Worm (Caenorhabditis elegans) whole organism, L2 larva: ENCODE measurements around the gene C36E8.4.
A peak's percentile ranks its signal among the peaks of the same experiment; 100 is the strongest.

Experiments used
- C34F6.9 ChIP-seq: fragments of 150-350 bp; optimal IDR thresholded peaks from 2 replicates; lab custom pipeline; 2014; ENCODE audit warnings: missing biosample characterization, missing genetic modification characterization
- F13H6.1 ChIP-seq: sonication (generic microtip); optimal IDR thresholded peaks from 2 replicates; lab custom pipeline; 2016; ENCODE audit warnings: missing genetic modification characterization, missing compliant biosample characterization
- R02D3.7 ChIP-seq: fragments of 150-350 bp; optimal IDR thresholded peaks from 2 replicates; lab custom pipeline; 2014; ENCODE audit warnings: missing biosample characterization, missing genetic modification characterization
- Y55F3AM.14 ChIP-seq: fragments of 200-800 bp; sonication (Bioruptor generic); optimal IDR thresholded peaks from 2 replicates; lab custom pipeline; 2018; ENCODE audit warnings: mild to moderate bottlenecking, missing genetic modification characterization, missing compliant biosample characterization
- ama-1 ChIP-seq: fragments of 150-350 bp; optimal IDR thresholded peaks from 2 replicates; lab custom pipeline; 2018; ENCODE audit warnings: inconsistent platforms
- ceh-16 ChIP-seq: fragments of 150-350 bp; optimal IDR thresholded peaks from 2 replicates; lab custom pipeline; 2014; ENCODE audit warnings: missing biosample characterization, missing genetic modification characterization
- ceh-82 ChIP-seq: fragments of 150-350 bp; optimal IDR thresholded peaks from 2 replicates; lab custom pipeline; 2014; ENCODE audit warnings: missing biosample characterization, missing genetic modification characterization
- crh-2 ChIP-seq: sonication (generic microtip); optimal IDR thresholded peaks from 2 replicates; lab custom pipeline; 2017; ENCODE audit warnings: missing biosample characterization, missing genetic modification characterization
- dmd-4 ChIP-seq: sonication (generic microtip); optimal IDR thresholded peaks from 2 replicates; lab custom pipeline; 2017; ENCODE audit warnings: missing biosample characterization, missing genetic modification characterization
- egl-27 ChIP-seq: sonication (generic microtip); optimal IDR thresholded peaks from 3 replicates; lab custom pipeline; 2017; ENCODE audit warnings: missing biosample characterization, missing genetic modification reagents, missing genetic modification characterization
- fos-1 ChIP-seq: fragments of 150-350 bp; optimal IDR thresholded peaks from 2 replicates; lab custom pipeline; 2014; ENCODE audit warnings: missing biosample characterization, missing genetic modification characterization
- gmeb-1 ChIP-seq: fragments of 150-350 bp; optimal IDR thresholded peaks from 2 replicates; lab custom pipeline; 2014; ENCODE audit warnings: missing biosample characterization, missing genetic modification characterization
- lin-11 ChIP-seq: fragments of 150-350 bp; sonication (generic microtip); optimal IDR thresholded peaks from 2 replicates; lab custom pipeline; 2014; ENCODE audit warnings: missing biosample characterization, missing genetic modification characterization, inconsistent platforms, mixed read lengths
- lin-13 ChIP-seq: fragments of 150-350 bp; optimal IDR thresholded peaks from 2 replicates; lab custom pipeline; 2014; ENCODE audit warnings: missing biosample characterization, missing genetic modification reagents, missing genetic modification characterization
- lin-39 ChIP-seq: fragments of 150-350 bp; optimal IDR thresholded peaks from 2 replicates; lab custom pipeline; 2014; ENCODE audit warnings: missing biosample characterization, missing genetic modification reagents, missing genetic modification characterization
- lsy-2 ChIP-seq, 2 experiments: fragments of 150-350 bp in 1 of 2; sonication (generic microtip) in 1 of 2; optimal IDR thresholded peaks; 2 replicates each; lab custom pipeline; 2014 to 2017; ENCODE audit warnings: missing biosample characterization in 2 of 2, missing genetic modification characterization in 2 of 2
- mab-5 ChIP-seq: fragments of 150-350 bp; optimal IDR thresholded peaks from 2 replicates; lab custom pipeline; 2014; ENCODE audit warnings: missing biosample characterization, missing genetic modification characterization
- mbf-1 ChIP-seq: sonication (generic microtip); optimal IDR thresholded peaks from 2 replicates; lab custom pipeline; 2017; ENCODE audit warnings: missing biosample characterization, missing genetic modification characterization
- mdl-1 ChIP-seq, 2 experiments: fragments of 150-350 bp in 1 of 2; sonication (generic microtip) in 1 of 2; optimal IDR thresholded peaks; 2 replicates each; lab custom pipeline; 2017; ENCODE audit warnings: missing biosample characterization in 2 of 2, missing genetic modification characterization in 2 of 2
- nhr-11 ChIP-seq: fragments of 150-350 bp; optimal IDR thresholded peaks from 2 replicates; lab custom pipeline; 2014; ENCODE audit warnings: missing biosample characterization, missing genetic modification characterization
- nhr-129 ChIP-seq: fragments of 150-350 bp; optimal IDR thresholded peaks from 2 replicates; lab custom pipeline; 2014; ENCODE audit warnings: missing biosample characterization, missing genetic modification characterization
- nhr-21 ChIP-seq: fragments of 150-350 bp; optimal IDR thresholded peaks from 2 replicates; lab custom pipeline; 2014; ENCODE audit warnings: missing biosample characterization, missing genetic modification characterization
- nhr-237 ChIP-seq: fragments of 150-350 bp; optimal IDR thresholded peaks from 2 replicates; lab custom pipeline; 2014; ENCODE audit warnings: missing biosample characterization, missing genetic modification characterization
- nhr-25 ChIP-seq: fragments of 150-350 bp; sonication (generic microtip); optimal IDR thresholded peaks from 3 replicates; lab custom pipeline; 2014; ENCODE audit warnings: missing biosample characterization, missing genetic modification characterization
- nhr-6 ChIP-seq: fragments of 150-350 bp; optimal IDR thresholded peaks from 2 replicates; lab custom pipeline; 2014; ENCODE audit warnings: missing biosample characterization, missing genetic modification characterization
- nhr-77 ChIP-seq: fragments of 150-350 bp; optimal IDR thresholded peaks from 2 replicates; lab custom pipeline; 2014; ENCODE audit warnings: missing biosample characterization, missing genetic modification characterization
- peb-1 ChIP-seq: fragments of 150-350 bp; optimal IDR thresholded peaks from 2 replicates; lab custom pipeline; 2014; ENCODE audit warnings: missing biosample characterization, missing genetic modification characterization
- sem-4 ChIP-seq: fragments of 150-350 bp; optimal IDR thresholded peaks from 2 replicates; lab custom pipeline; 2014; ENCODE audit warnings: missing biosample characterization, missing genetic modification reagents, missing genetic modification characterization
- sma-3 ChIP-seq: sonication (generic microtip); optimal IDR thresholded peaks from 2 replicates; lab custom pipeline; 2016; ENCODE audit warnings: missing genetic modification reagents, missing genetic modification characterization, missing compliant biosample characterization
- sma-9 ChIP-seq, 2 experiments: fragments of 150-350 bp in 1 of 2; sonication (generic microtip) in 1 of 2; optimal IDR thresholded peaks; 2 replicates each; lab custom pipeline; 2014 to 2016; ENCODE audit warnings: missing genetic modification characterization in 2 of 2, mild to moderate bottlenecking in 1 of 2, missing biosample characterization in 1 of 2, missing compliant biosample characterization in 1 of 2, missing genetic modification reagents in 1 of 2, moderate library complexity in 1 of 2
- snpc-4 ChIP-seq: fragments of 150-350 bp; optimal IDR thresholded peaks from 2 replicates; lab custom pipeline; 2014; ENCODE audit warnings: missing biosample characterization, missing genetic modification characterization
- unc-39 ChIP-seq: fragments of 150-350 bp; optimal IDR thresholded peaks from 2 replicates; lab custom pipeline; 2014; ENCODE audit warnings: missing biosample characterization, missing genetic modification characterization
- unc-55 ChIP-seq: fragments of 150-350 bp; sonication (generic microtip); optimal IDR thresholded peaks from 3 replicates; lab custom pipeline; 2014; ENCODE audit warnings: missing biosample characterization, missing genetic modification reagents, missing genetic modification characterization
- unc-62 ChIP-seq: fragments of 150-350 bp; optimal IDR thresholded peaks from 2 replicates; lab custom pipeline; 2014; ENCODE audit warnings: missing biosample characterization, missing genetic modification reagents, missing genetic modification characterization
- zag-1 ChIP-seq: fragments of 150-350 bp; optimal IDR thresholded peaks from 2 replicates; lab custom pipeline; 2014; ENCODE audit warnings: missing biosample characterization, missing genetic modification characterization
- ztf-1 ChIP-seq: fragments of 200-800 bp; sonication (Bioruptor generic); conservative IDR thresholded peaks from 2 replicates; pipeline ENCODE4 v1.3.6; 2022; ENCODE audit warnings: missing genetic modification characterization, missing compliant biosample characterization
- ztf-11 ChIP-seq: sonication (generic microtip); optimal IDR thresholded peaks from 2 replicates; lab custom pipeline; 2017; ENCODE audit warnings: missing biosample characterization, missing genetic modification characterization

The C36E8.4 gene

DNA sequence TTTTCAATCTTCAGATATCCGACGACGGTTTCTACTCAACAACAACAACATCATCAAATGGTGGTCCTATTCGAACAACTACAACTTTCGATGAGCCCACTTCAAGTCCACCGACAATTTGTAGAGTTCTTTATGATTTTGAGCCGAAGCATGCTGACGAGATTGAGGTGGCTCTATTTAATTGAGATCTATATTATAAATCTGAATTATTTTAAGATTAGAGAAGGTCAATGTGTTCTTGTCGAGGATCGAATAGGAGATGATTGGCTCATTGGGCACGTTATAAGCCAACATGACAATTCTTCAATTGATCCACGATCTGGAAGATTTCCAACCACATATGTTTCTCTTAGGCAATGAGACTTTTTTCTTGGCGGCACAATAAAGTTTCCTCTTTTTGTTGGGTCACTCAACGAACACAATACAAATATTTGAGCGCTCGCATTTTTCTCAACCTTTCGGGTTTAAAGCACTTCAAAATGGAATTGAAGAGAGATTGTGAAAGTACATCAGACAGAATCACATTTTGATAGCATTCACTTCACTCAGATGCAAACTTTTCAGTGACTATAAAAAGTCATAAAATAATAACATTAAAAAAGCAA lies 3.3 kb downstream of the C36E8.4 start (continued):
- no peak for TF ChIP-seq peb-1 (tag; lab: Kevin White, UChicago)

DNA sequence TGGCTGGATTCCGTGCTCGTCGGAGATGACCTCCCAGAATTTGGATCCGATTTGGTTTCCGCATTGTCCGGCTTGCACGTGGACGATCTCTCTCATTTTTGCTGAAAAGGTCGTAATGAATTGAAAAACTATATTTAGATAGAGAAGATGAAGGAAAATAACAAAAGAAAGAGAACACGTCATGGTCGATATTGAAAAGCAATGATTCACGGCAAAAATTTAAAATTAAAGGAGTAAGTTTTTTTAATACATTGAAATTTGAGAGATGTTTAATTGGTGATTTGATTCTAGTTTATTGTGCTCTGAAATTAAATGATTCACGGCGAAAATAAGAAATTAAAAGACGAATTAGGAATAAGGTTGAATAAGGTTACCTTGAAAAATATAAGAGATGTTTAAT lies 5.4 kb downstream of the C36E8.4 start, which contains the start of gene tbb-2:
Gene tbb-2 (minus strand): TSS at position 101 of the 400 bp plus-strand sequence.
- TF ChIP-seq nhr-129 (tag; lab: Kevin White, UChicago) (no peak), sem-4 (tag; lab: Kevin White, UChicago) (no peak), unc-55 (GFP tag; lab: Kevin White, UChicago) (no peak), nhr-77 (no peak), unc-62 (no peak), nhr-11 (tag; lab: Kevin White, UChicago) (no peak), zag-1 (tag; lab: Kevin White, UChicago) (no peak), ceh-16 (tag; lab: Kevin White, UChicago) (no peak), mdl-1 (tag; optimal IDR thresholded peaks at IDR 0.05; lab: Kevin White, UChicago) (no peak), snpc-4 (tag; lab: Kevin White, UChicago) (no peak), mab-5 (tag; lab: Kevin White, UChicago) (no peak), mbf-1 (tag; lab: Kevin White, UChicago) (no peak)

ce11 chrIII:4018095-4018498 lies 6.0 kb downstream of the C36E8.4 start:
- TF ChIP-seq unc-39 (tag; lab: Kevin White, UChicago): no peak
- peak in 1 of 2 experiments; percentile 15 for TF ChIP-seq mdl-1 (tag; optimal IDR thresholded peaks at IDR 0.05; lab: Kevin White, UChicago)
- peak; percentile 87 for TF ChIP-seq C34F6.9 (tag; lab: Kevin White, UChicago)
- TF ChIP-seq lin-13 (GFP tag; lab: Kevin White, UChicago): peak; percentile 2
- TF ChIP-seq nhr-21: no peak
- peak; percentile 56 for TF ChIP-seq lin-39 (tag; lab: Kevin White, UChicago)
- peak; percentile 46 for TF ChIP-seq nhr-237 (tag; lab: Kevin White, UChicago)
- TF ChIP-seq ztf-1: no peak
- TF ChIP-seq egl-27 (tag; lab: Kevin White, UChicago): no peak
- no peak for TF ChIP-seq peb-1 (tag; lab: Kevin White, UChicago)
- peak; percentile 71 for TF ChIP-seq sem-4 (tag; lab: Kevin White, UChicago)
- peak; percentile 62 to 75 for TF ChIP-seq lsy-2 (tag; optimal IDR thresholded peaks at IDR 0.05; lab: Kevin White, UChicago)
- no peak for TF ChIP-seq Y55F3AM.14 (GFP tag; lab: Kevin White, UChicago)
- TF ChIP-seq ama-1 (lab: Kevin White, UChicago): no peak
- peak; percentile 6 for TF ChIP-seq ceh-82
- TF ChIP-seq zag-1 (tag; lab: Kevin White, UChicago): peak; percentile 74
- peak; percentile 15 for TF ChIP-seq mab-5 (tag; lab: Kevin White, UChicago)
- TF ChIP-seq snpc-4 (tag; lab: Kevin White, UChicago): peak; percentile 69
- peak; percentile 60 for TF ChIP-seq F13H6.1 (tag; lab: Kevin White, UChicago)
- TF ChIP-seq sma-9 (GFP tag; optimal IDR thresholded peaks at IDR 0.05; lab: Kevin White, UChicago): peak; percentile 72
- TF ChIP-seq sma-9 (tag; optimal IDR thresholded peaks at IDR 0.05; lab: Kevin White, UChicago): no peak
- TF ChIP-seq nhr-11 (tag; lab: Kevin White, UChicago): no peak
- TF ChIP-seq R02D3.7 (tag; lab: Kevin White, UChicago): no peak
- peak; percentile 4 for TF ChIP-seq crh-2 (tag; lab: Kevin White, UChicago)
- TF ChIP-seq lin-11 (tag; lab: Kevin White, UChicago): peak; percentile 51
- no peak for TF ChIP-seq dmd-4 (tag; lab: Kevin White, UChicago)
- peak; percentile 38 for TF ChIP-seq fos-1 (tag; lab: Kevin White, UChicago)
- TF ChIP-seq gmeb-1 (tag; lab: Kevin White, UChicago): no peak
- TF ChIP-seq nhr-6: peak; percentile 63
- TF ChIP-seq nhr-129 (tag; lab: Kevin White, UChicago): peak; percentile 85
- TF ChIP-seq nhr-25: no peak
- peak; percentile 14 for TF ChIP-seq ztf-11 (tag; lab: Kevin White, UChicago)
- no peak for TF ChIP-seq sma-3
- TF ChIP-seq unc-55 (GFP tag; lab: Kevin White, UChicago): peak; percentile 88
